Worm (Caenorhabditis elegans) whole organism, late embryonic: Measurements from ENCODE around the gene F35A5.1.

ENCODE experiments used
- C08G9.2 ChIP-seq: sonication (generic microtip); optimal IDR thresholded peaks from 2 replicates; lab custom pipeline; 2016; ENCODE audit warnings: mild to moderate bottlenecking, missing genetic modification characterization, moderate library complexity, missing compliant biosample characterization
- F13H6.1 ChIP-seq: sonication (generic microtip); optimal IDR thresholded peaks from 2 replicates; lab custom pipeline; 2016; ENCODE audit warnings: missing genetic modification characterization, missing compliant biosample characterization
- K02D7.2 ChIP-seq: sonication (generic microtip); optimal IDR thresholded peaks from 2 replicates; lab custom pipeline; 2017; ENCODE audit warnings: mild to moderate bottlenecking, missing genetic modification characterization, missing compliant biosample characterization
- K09A11.1 ChIP-seq: sonication (generic microtip); optimal IDR thresholded peaks from 2 replicates; lab custom pipeline; 2017; ENCODE audit warnings: antibody characterized with exemption, mild to moderate bottlenecking, missing genetic modification characterization, missing compliant biosample characterization; ENCODE audit not compliant: insufficient read depth
- T23F11.4 ChIP-seq: fragments of 200-800 bp; sonication (Bioruptor generic); optimal IDR thresholded peaks from 2 replicates; lab custom pipeline; 2018; ENCODE audit warnings: mild to moderate bottlenecking, missing genetic modification characterization, missing compliant biosample characterization
- Y22D7AL.16 ChIP-seq: sonication (generic microtip); optimal IDR thresholded peaks from 2 replicates; lab custom pipeline; 2016; ENCODE audit warnings: missing genetic modification characterization, missing compliant biosample characterization
- ahr-1 ChIP-seq: sonication (generic microtip); optimal IDR thresholded peaks from 2 replicates; lab custom pipeline; 2016; ENCODE audit warnings: missing genetic modification characterization, missing compliant biosample characterization
- ceh-14 ChIP-seq: sonication (generic microtip); optimal IDR thresholded peaks from 2 replicates; lab custom pipeline; 2016; ENCODE audit warnings: missing genotype, missing genetic modification characterization, missing compliant biosample characterization
- ceh-18 ChIP-seq: sonication (generic microtip); optimal IDR thresholded peaks from 2 replicates; lab custom pipeline; 2016; ENCODE audit warnings: missing genetic modification characterization, missing compliant biosample characterization
- ceh-19 ChIP-seq: fragments of 200-800 bp; sonication (Bioruptor generic); optimal IDR thresholded peaks from 2 replicates; lab custom pipeline; 2018; ENCODE audit warnings: mild to moderate bottlenecking, missing genetic modification characterization, missing compliant biosample characterization
- ceh-31 ChIP-seq: sonication (generic microtip); optimal IDR thresholded peaks from 2 replicates; lab custom pipeline; 2016; ENCODE audit warnings: missing genetic modification characterization, missing compliant biosample characterization
- ceh-34 ChIP-seq: sonication (generic microtip); optimal IDR thresholded peaks from 2 replicates; lab custom pipeline; 2016; ENCODE audit warnings: mild to moderate bottlenecking, missing genetic modification characterization, missing compliant biosample characterization
- ceh-45 ChIP-seq: fragments of 200-800 bp; sonication (Bioruptor generic); IDR thresholded peaks from 2 replicates; pipeline ENCODE4 v1.3.6; 2022; ENCODE audit warnings: missing genetic modification reagents, missing genetic modification characterization, missing compliant biosample characterization
- ceh-6 ChIP-seq: fragments of 200-800 bp; sonication (Bioruptor generic); optimal IDR thresholded peaks from 2 replicates; lab custom pipeline; 2018; ENCODE audit warnings: mild to moderate bottlenecking, missing genetic modification characterization, missing compliant biosample characterization
- ceh-9 ChIP-seq: sonication (generic microtip); optimal IDR thresholded peaks from 2 replicates; lab custom pipeline; 2016; ENCODE audit warnings: mild to moderate bottlenecking, missing genetic modification characterization, inconsistent platforms, missing compliant biosample characterization
- dmd-4 ChIP-seq: sonication (generic microtip); optimal IDR thresholded peaks from 2 replicates; lab custom pipeline; 2016; ENCODE audit warnings: borderline replicate concordance, missing genetic modification characterization, missing compliant biosample characterization
- dve-1 ChIP-seq: sonication (generic microtip); optimal IDR thresholded peaks from 2 replicates; lab custom pipeline; 2017; ENCODE audit warnings: antibody characterized with exemption, mild to moderate bottlenecking, missing genetic modification characterization, missing compliant biosample characterization
- elt-2 ChIP-seq: sonication (generic microtip); optimal IDR thresholded peaks from 2 replicates; lab custom pipeline; 2016; ENCODE audit warnings: missing genetic modification reagents, missing genetic modification characterization, missing compliant biosample characterization
- ets-4 ChIP-seq: sonication (generic microtip); optimal IDR thresholded peaks from 2 replicates; lab custom pipeline; 2016; ENCODE audit warnings: missing genetic modification characterization, missing compliant biosample characterization
- eyg-1 ChIP-seq: sonication (generic microtip); optimal IDR thresholded peaks from 2 replicates; lab custom pipeline; 2016; ENCODE audit warnings: missing genotype, missing genetic modification characterization, missing compliant biosample characterization
- fkh-10 ChIP-seq: fragments of 150-350 bp; optimal IDR thresholded peaks from 2 replicates; lab custom pipeline; 2014; ENCODE audit warnings: missing biosample characterization, missing genetic modification reagents, missing genetic modification characterization
- gmeb-2 ChIP-seq: sonication (generic microtip); optimal IDR thresholded peaks from 2 replicates; lab custom pipeline; 2016; ENCODE audit warnings: missing genetic modification characterization, inconsistent platforms, missing compliant biosample characterization
- hlh-13 ChIP-seq: fragments of 200-800 bp; sonication (Bioruptor generic); optimal IDR thresholded peaks from 2 replicates; lab custom pipeline; 2018; ENCODE audit warnings: mild to moderate bottlenecking, missing genetic modification characterization, missing compliant biosample characterization
- hlh-15 ChIP-seq: sonication (generic microtip); optimal IDR thresholded peaks from 2 replicates; lab custom pipeline; 2016; ENCODE audit warnings: missing genetic modification characterization, missing compliant biosample characterization
- hlh-30 ChIP-seq: sonication (generic microtip); optimal IDR thresholded peaks from 2 replicates; lab custom pipeline; 2017; ENCODE audit warnings: antibody characterized with exemption, missing genetic modification characterization, missing compliant biosample characterization; ENCODE audit not compliant: insufficient read depth
- hlh-6 ChIP-seq: sonication (generic microtip); optimal IDR thresholded peaks from 2 replicates; lab custom pipeline; 2016; ENCODE audit warnings: missing genotype, missing genetic modification characterization, missing compliant biosample characterization
- lim-6 ChIP-seq: sonication (generic microtip); optimal IDR thresholded peaks from 2 replicates; lab custom pipeline; 2016; ENCODE audit warnings: missing genetic modification characterization, missing compliant biosample characterization
- lin-11 ChIP-seq: fragments of 200-800 bp; sonication (Bioruptor generic); optimal IDR thresholded peaks from 2 replicates; lab custom pipeline; 2018; ENCODE audit warnings: mild to moderate bottlenecking, missing genetic modification characterization, missing compliant biosample characterization
- mec-3 ChIP-seq: sonication (generic microtip); optimal IDR thresholded peaks from 2 replicates; lab custom pipeline; 2016; ENCODE audit warnings: borderline replicate concordance, missing genetic modification characterization, missing compliant biosample characterization
- nhr-232 ChIP-seq: sonication (generic microtip); optimal IDR thresholded peaks from 2 replicates; lab custom pipeline; 2016; ENCODE audit warnings: missing genetic modification characterization, missing compliant biosample characterization
- npax-4 ChIP-seq: sonication (generic microtip); optimal IDR thresholded peaks from 2 replicates; lab custom pipeline; 2016; ENCODE audit warnings: missing genetic modification characterization, missing compliant biosample characterization
- pat-9 ChIP-seq: fragments of 200-800 bp; sonication (Bioruptor generic); optimal IDR thresholded peaks from 2 replicates; lab custom pipeline; 2018; ENCODE audit warnings: mild to moderate bottlenecking, missing genetic modification characterization, moderate library complexity, missing compliant biosample characterization
- pax-1 ChIP-seq: fragments of 150-350 bp; optimal IDR thresholded peaks from 2 replicates; lab custom pipeline; 2014; ENCODE audit warnings: missing biosample characterization, missing genetic modification characterization
- pha-2 ChIP-seq: sonication (generic microtip); optimal IDR thresholded peaks from 2 replicates; lab custom pipeline; 2017; ENCODE audit warnings: mild to moderate bottlenecking, missing genetic modification characterization, missing compliant biosample characterization
- pha-4 ChIP-seq: fragments of 150-350 bp; optimal IDR thresholded peaks from 2 replicates; lab custom pipeline; 2018; ENCODE audit warnings: missing biosample characterization, missing genetic modification reagents, missing genetic modification characterization
- pqm-1 ChIP-seq: sonication (generic microtip); optimal IDR thresholded peaks from 2 replicates; lab custom pipeline; 2016; ENCODE audit warnings: missing genetic modification characterization, missing compliant biosample characterization
- pros-1 ChIP-seq: fragments of 150-350 bp; optimal IDR thresholded peaks from 2 replicates; lab custom pipeline; 2014; ENCODE audit warnings: missing biosample characterization, missing genetic modification reagents, missing genetic modification characterization
- ref-2 ChIP-seq: sonication (generic microtip); optimal IDR thresholded peaks from 2 replicates; lab custom pipeline; 2016; ENCODE audit warnings: missing genetic modification characterization, missing compliant biosample characterization
- sox-2 ChIP-seq: fragments of 200-800 bp; sonication (Bioruptor generic); IDR thresholded peaks from 2 replicates; pipeline ENCODE4 v1.3.6; 2022; ENCODE audit warnings: missing genetic modification reagents, missing genetic modification characterization, missing compliant biosample characterization
- tbx-2 ChIP-seq: sonication (generic microtip); optimal IDR thresholded peaks from 2 replicates; lab custom pipeline; 2016; ENCODE audit warnings: missing genetic modification characterization, missing compliant biosample characterization
- tbx-7 ChIP-seq: sonication (generic microtip); optimal IDR thresholded peaks from 2 replicates; lab custom pipeline; 2016; ENCODE audit warnings: missing genotype, missing genetic modification characterization, missing compliant biosample characterization
- unc-55 ChIP-seq: sonication (generic microtip); optimal IDR thresholded peaks from 2 replicates; lab custom pipeline; 2017; ENCODE audit warnings: missing biosample characterization, missing genetic modification reagents, missing genetic modification characterization
- unc-86 ChIP-seq: sonication (generic microtip); optimal IDR thresholded peaks from 2 replicates; lab custom pipeline; 2016; ENCODE audit warnings: missing genetic modification characterization, missing compliant biosample characterization
- ztf-16 ChIP-seq: sonication (generic microtip); optimal IDR thresholded peaks from 2 replicates; lab custom pipeline; 2017; ENCODE audit warnings: missing genetic modification characterization, missing compliant biosample characterization

Gene F35A5.1

ce11 chrX:3807166-3807565, at the start of gene F35A5.1:
Gene F35A5.1, plus strand, starts transcription at chrX:3807466.
- TF ChIP-seq ref-2 (no peak), dmd-4 (tag; lab: Kevin White, UChicago) (no peak), tbx-7 (tag; lab: Kevin White, UChicago) (no peak), gmeb-2 (no peak), nhr-232 (tag; lab: Kevin White, UChicago) (no peak), ztf-16 (no peak), elt-2 (tag; lab: Kevin White, UChicago) (no peak), pax-1 (tag; lab: Kevin White, UChicago) (no peak), hlh-13 (GFP tag; lab: Kevin White, UChicago) (no peak), ceh-18 (no peak), hlh-15 (tag; lab: Kevin White, UChicago) (no peak), ceh-6 (no peak), dve-1 (tag; lab: Kevin White, UChicago) (no peak), ceh-19 (GFP tag; lab: Kevin White, UChicago) (no peak), F13H6.1 (no peak), unc-55 (GFP tag; lab: Kevin White, UChicago) (no peak), hlh-6 (tag; lab: Kevin White, UChicago) (no peak), pros-1 (tag; lab: Kevin White, UChicago) (no peak), tbx-2 (tag; lab: Kevin White, UChicago) (no peak), lim-6 (tag; lab: Kevin White, UChicago) (no peak)

ce11 chrX:3758399-3758798, 48.9 kb upstream of the F35A5.1 start, which contains the start of gene T14G12.12:
Gene T14G12.12, minus strand, starts transcription at chrX:3758499.
- TF ChIP-seq fkh-10 (GFP tag; lab: Kevin White, UChicago) (no peak), C08G9.2 (tag; lab: Kevin White, UChicago) (no peak), unc-86 (no peak), pqm-1 (tag; lab: Kevin White, UChicago) (no peak)

ce11 chrX:3759345-3759744, 47.9 kb upstream of the F35A5.1 start, which contains the start of gene T14G12.6:
Gene T14G12.6, minus strand, starts transcription at chrX:3759445.
- TF ChIP-seq mec-3 (tag; lab: Kevin White, UChicago): no peak
- no peak for TF ChIP-seq ceh-18
- TF ChIP-seq hlh-13 (GFP tag; lab: Kevin White, UChicago): no peak
- no peak for TF ChIP-seq hlh-30 (tag; lab: Kevin White, UChicago)
- no peak for TF ChIP-seq unc-86
- no peak for TF ChIP-seq npax-4 (tag; lab: Kevin White, UChicago)
- no peak for TF ChIP-seq sox-2
- TF ChIP-seq pha-2 (tag; lab: Kevin White, UChicago): no peak
- TF ChIP-seq K02D7.2 (tag; lab: Kevin White, UChicago): no peak
- no peak for TF ChIP-seq T23F11.4 (GFP tag; lab: Kevin White, UChicago)
- no peak for TF ChIP-seq eyg-1 (tag; lab: Kevin White, UChicago)
- no peak for TF ChIP-seq ahr-1 (tag; lab: Kevin White, UChicago)
- TF ChIP-seq ets-4: no peak
- TF ChIP-seq pax-1 (tag; lab: Kevin White, UChicago): no peak
- no peak for TF ChIP-seq dve-1 (tag; lab: Kevin White, UChicago)
- no peak for TF ChIP-seq C08G9.2 (tag; lab: Kevin White, UChicago)
- no peak for TF ChIP-seq tbx-7 (tag; lab: Kevin White, UChicago)
- TF ChIP-seq ceh-45 (GFP tag; lab: Robert Waterston, UW): no peak
- TF ChIP-seq pat-9 (tag; lab: Kevin White, UChicago): no peak
- TF ChIP-seq F13H6.1: no peak
- TF ChIP-seq, all 69 proteins: peak for 0

ce11 chrX:3759820-3760219, 47.4 kb upstream of the F35A5.1 start:
- no peak for TF ChIP-seq ceh-31
- no peak for TF ChIP-seq pha-4 (tag; lab: Kevin White, UChicago)
- no peak for TF ChIP-seq ceh-9 (tag; lab: Kevin White, UChicago)
- no peak for TF ChIP-seq K09A11.1 (tag; lab: Kevin White, UChicago)
- no peak for TF ChIP-seq ceh-6
- no peak for TF ChIP-seq npax-4 (tag; lab: Kevin White, UChicago)
- TF ChIP-seq pax-1 (tag; lab: Kevin White, UChicago): no peak
- no peak for TF ChIP-seq lin-11 (tag; lab: Kevin White, UChicago)
- no peak for TF ChIP-seq ceh-18
- no peak for TF ChIP-seq pha-2 (tag; lab: Kevin White, UChicago)
- TF ChIP-seq hlh-6 (tag; lab: Kevin White, UChicago): no peak
- TF ChIP-seq ceh-34 (tag; lab: Kevin White, UChicago): no peak
- no peak for TF ChIP-seq ceh-14
- no peak for TF ChIP-seq Y22D7AL.16 (tag; lab: Kevin White, UChicago)
- no peak for TF ChIP-seq C08G9.2 (tag; lab: Kevin White, UChicago)
- TF ChIP-seq sox-2: no peak
